Fruit fly (Drosophila melanogaster) whole organism, larva: Measurements from ENCODE around the gene Cnep1r2.
A peak's percentile ranks its signal among the peaks of the same experiment; 100 is the strongest.

Experiments
- noc ChIP-seq: fragments of 200-800 bp; sonication (Bioruptor generic); optimal IDR thresholded peaks from 3 replicates; lab custom pipeline; 2019; ENCODE audit warnings: missing biosample characterization, mild to moderate bottlenecking, missing genetic modification characterization, moderate library complexity

Cnep1r2 gene

dm6 chr3L:10637819-10638218 is at the start of gene Cnep1r2:
TSS of gene Cnep1r2 (plus strand) at chr3L:10638146.
- TF ChIP-seq noc: peak; percentile 94

DNA sequence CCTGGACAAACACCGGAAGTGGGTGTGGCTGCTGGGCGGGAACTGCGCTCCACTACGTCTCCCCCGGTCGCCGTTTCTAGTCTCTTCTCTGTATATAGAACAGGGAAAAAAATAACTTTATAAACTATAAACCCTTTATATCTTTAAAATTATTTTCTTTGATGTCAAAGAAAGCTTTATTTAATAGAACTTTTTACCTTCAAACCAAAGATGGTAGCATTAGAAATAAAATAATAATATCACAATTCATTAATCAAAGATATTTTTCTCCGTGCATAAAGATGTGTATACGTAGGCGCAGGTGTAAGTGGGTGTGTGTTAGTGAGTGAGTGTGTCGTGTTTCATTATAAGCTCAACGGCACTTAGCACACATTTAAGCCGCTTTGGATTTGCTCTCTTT is 38.4 kb upstream of the Cnep1r2 start:
- TF ChIP-seq noc: no peak

DNA sequence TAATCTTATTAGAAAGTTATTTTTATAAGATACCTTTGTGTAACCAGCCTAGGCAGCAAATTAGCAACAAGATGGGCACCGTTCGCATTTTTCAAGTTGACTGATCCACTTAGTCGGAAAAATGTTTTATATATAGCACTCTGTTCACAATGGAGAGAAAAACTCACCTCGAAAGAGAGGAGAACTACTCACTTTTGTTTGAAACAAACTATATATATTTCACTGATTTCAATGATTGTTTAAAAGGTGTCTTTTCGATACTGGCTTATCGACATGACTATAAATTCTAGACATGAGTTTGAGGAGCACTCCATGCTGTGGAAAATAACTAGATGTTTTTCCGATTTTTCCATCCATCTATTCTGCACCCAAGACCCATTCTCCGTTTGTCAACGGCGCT is 14.5 kb upstream of the Cnep1r2 start, which contains the start of gene CG42521:
Gene CG42521 (minus strand): TSS at position 101 of the 400 bp plus-strand sequence.
- no peak for TF ChIP-seq noc

DNA sequence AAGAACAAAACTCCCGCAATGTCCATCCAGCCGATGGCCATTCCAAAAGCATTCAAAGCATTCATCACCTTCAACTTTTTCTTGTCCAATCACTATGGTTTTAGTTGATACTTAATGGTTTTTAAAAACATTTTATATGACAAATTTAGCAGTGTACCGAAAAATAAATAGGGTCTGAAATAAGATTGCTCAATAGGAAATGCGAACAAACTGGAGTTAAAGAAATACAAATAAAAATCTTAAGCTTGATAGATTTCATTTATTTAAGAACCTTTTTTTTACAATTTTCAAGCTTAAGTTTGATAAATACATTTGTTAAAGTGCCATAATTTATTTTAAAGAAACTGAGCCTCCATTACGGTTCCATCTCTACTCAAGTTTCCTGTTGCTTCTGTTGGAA is 12.4 kb upstream of the Cnep1r2 start, which contains the start of gene CG43127:
Gene CG43127 (minus strand): TSS at position 101 of the 400 bp plus-strand sequence.
- no peak for TF ChIP-seq noc

DNA sequence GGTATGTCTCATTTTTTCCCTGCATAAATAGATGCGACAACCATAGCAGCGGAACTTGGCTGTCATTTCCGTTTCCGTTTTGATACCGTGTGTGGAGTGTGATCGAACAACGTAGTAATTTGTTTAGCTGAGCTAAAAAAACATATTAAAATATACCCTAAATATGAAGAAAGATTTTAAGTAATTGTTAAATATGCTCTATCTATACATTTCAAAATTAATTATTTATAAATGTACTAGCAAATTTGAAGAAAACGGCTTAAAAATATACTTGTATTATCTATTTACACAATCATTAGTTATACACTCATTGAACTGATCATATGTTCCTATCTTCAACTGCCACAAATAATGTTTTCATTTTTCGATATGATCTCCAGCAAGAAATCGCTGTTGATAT is 11.7 kb upstream of the Cnep1r2 start, which contains the start of gene CG34238:
Gene CG34238 (plus strand): TSS at position 301 of the 400 bp plus-strand sequence.
- no peak for TF ChIP-seq noc

dm6 chr3L:10628384-10628783 is 9.6 kb upstream of the Cnep1r2 start, which contains the start of gene CG14151:
TSS of gene CG14151 (minus strand) at chr3L:10628484.
- no peak for TF ChIP-seq noc

- TF ChIP-seq noc: no peak
Measured at dm6 chr3L:10629969-10630368, 8.0 kb upstream of the Cnep1r2 start, which contains the start of gene CG42536. TSS of gene CG42536 (minus strand) at chr3L:10630069.

- TF ChIP-seq noc: no peak
Measured at dm6 chr3L:10630885-10631359, 7.0 kb upstream of the Cnep1r2 start, which contains the start of the genes CG42535, CG34001 and hay. TSS of gene CG42535 (minus strand) at chr3L:10630935. TSS of gene CG34001 (plus strand) at chr3L:10631079. TSS of gene hay (plus strand) at chr3L:10631079.

DNA sequence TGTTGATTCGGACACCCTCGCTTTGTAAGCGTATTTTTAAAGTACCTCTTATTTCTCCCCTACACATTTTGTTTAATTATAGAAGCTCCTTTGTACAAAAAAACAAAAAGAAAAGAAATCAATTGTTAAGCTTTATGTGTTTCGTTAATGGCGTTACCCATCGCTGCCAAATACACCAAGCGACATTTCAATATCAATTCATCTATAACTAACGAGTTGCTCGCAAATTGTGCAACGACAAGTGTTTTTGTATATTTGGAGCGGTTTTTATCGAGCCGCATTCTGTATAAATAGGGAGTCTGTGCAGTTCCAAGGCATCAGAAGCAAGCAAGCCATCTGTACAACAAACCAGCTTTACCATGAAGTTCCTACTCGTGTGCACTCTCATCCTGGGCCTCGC is 1.5 kb downstream of the Cnep1r2 start, which contains the start of gene CG18628:
Gene CG18628 (plus strand): TSS at position 301 of the 400 bp plus-strand sequence.
- TF ChIP-seq noc: no peak

- no peak for TF ChIP-seq noc
Measured at dm6 chr3L:10641589-10641988, 3.6 kb downstream of the Cnep1r2 start, which contains the start of gene CG14154. TSS of gene CG14154 (plus strand) at chr3L:10641889.

dm6 chr3L:10643228-10643627 is 5.3 kb downstream of the Cnep1r2 start, which contains the start of gene CG14153:
TSS of gene CG14153 (plus strand) at chr3L:10643528.
- no peak for TF ChIP-seq noc

DNA sequence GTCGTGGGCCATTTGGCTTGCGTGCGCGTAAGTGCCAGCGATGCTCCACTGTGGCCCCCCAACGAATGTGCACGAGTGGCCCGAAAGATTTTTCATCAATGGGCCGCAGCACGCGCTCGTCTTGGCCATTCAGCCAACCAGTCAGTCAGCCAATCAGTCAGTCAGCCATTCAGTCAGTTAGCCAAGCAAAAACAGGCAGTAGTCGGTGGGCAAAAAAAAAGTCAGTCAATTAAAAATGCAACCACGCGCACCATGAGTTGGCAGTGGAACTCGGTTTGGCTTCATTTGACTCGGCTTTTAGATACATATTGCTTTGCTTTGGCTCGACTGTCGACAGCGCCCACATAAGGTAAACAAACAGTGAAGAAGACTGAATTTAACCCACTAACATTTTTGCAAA is 8.0 kb downstream of the Cnep1r2 start:
- TF ChIP-seq noc: no peak

dm6 chr3L:10647158-10647557 is 9.2 kb downstream of the Cnep1r2 start:
- TF ChIP-seq noc: no peak

DNA sequence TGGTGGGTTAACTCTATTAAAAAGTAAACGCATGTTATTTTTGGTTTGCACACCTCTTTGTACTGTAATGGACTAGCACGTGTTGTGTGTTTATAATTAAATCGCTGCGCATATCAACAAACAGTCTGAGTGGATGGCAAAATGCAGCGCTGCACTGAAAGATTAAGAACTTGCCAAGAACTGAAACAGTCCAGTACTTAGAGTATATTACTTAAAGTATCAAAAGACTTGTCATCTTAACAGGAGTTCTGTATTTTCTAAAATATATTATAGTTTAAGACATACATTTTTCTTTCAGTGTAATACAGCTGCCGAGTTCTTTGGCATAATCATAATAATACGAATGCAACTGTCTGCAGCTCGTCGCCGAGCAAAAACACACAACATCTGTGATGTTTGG is 10.5 kb downstream of the Cnep1r2 start:
- TF ChIP-seq noc: no peak

DNA sequence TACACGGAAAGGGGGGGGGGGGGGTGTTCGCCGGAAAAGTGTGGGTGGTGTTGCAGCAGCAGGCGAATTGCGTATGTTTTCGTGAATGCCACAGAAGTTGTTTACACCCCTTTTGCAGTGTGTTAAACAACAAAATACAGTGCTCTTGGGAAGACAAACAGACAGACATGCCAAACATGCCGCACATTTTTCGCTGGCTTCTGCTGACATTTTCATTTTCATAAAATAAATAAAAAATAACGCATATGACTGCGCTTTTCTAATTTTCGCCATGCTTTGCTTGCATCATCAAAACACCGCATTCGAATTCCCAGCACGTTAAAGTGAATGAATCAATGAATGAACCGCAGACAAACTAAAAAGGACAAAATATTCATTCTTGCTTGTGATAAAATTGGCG is 13.3 kb downstream of the Cnep1r2 start:
- TF ChIP-seq noc: no peak

DNA sequence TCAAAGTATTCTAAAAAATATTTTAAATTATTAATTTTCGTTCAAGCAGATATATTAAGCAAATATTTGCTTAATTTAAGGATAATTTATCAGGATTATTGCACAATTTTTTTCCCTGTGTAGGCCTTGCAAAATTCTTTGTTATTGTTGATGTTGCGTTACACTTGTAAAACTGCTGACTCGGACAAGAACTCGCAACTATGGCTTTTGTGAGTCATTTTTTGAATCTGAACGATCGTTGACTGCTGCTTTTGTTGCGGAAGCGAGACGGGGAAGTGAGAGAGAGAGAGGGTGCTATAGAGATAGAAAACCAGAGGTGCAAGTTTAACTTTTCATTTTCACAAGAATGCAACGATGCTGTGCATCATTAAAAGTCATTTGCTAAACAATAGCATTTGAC is 14.5 kb downstream of the Cnep1r2 start:
- TF ChIP-seq noc: no peak

DNA sequence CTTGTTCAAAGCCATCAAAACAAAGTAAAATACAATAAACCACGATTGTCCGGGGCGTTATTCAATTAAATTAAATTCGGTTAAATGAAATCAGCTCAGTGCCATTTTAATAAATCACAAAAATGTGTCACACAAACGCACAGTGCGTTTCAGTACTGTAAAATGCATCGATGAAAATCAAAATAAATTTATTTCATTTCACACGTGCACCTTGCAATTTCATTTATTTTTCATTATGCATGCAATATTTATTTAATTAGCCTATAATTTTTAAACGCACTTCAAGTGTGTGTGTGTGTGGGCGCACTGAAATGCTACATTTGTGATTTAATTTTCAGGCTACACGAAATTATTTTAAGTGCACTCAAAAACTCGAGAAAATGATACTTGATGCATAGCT is 16.5 kb downstream of the Cnep1r2 start:
- TF ChIP-seq noc: no peak

DNA sequence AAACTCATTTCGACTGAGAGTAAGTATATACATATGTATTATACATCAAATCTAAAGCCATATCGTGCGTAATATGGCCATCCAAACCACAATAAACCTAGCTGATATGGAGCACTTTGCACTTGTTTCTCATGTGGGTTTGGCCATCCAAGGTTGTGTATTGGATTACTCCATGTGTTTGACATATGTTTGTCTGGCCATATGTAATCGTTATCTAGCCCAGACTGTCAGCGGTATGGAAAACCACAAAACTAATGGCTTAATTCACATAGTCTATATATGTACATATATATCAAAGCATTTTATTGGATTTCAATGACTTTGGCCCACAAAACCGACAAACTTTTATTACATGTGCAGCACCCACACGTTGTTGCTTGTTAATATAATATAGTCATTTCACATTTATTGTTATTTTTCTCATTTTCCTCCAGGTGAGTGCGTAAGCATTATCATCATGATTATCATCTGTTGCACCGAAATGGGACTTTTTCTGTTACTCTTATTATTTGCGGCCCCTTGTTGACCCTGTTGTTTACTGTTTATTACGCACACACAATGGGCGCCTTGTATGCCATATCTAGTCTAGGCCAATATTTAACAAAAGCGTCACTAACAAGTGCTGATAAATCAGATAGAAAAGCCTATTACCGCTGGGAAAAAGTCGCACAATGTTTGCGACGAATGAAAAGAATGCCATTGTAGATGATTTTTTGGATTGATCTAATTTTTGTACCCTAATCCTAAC is 18.7 kb downstream of the Cnep1r2 start:
- TF ChIP-seq noc: peak; percentile 20
